Worm (Caenorhabditis elegans) whole organism, late embryonic: ENCODE results near the gene hda-4.

Experiments used
- C08G9.2 ChIP-seq: sonication (generic microtip); optimal IDR thresholded peaks from 2 replicates; lab custom pipeline; 2016; ENCODE audit warnings: mild to moderate bottlenecking, missing genetic modification characterization, moderate library complexity, missing compliant biosample characterization
- ceh-14 ChIP-seq: sonication (generic microtip); optimal IDR thresholded peaks from 2 replicates; lab custom pipeline; 2016; ENCODE audit warnings: missing genotype, missing genetic modification characterization, missing compliant biosample characterization
- ceh-2 ChIP-seq: sonication (generic microtip); optimal IDR thresholded peaks from 2 replicates; lab custom pipeline; 2016; ENCODE audit warnings: missing genotype, missing genetic modification characterization, missing compliant biosample characterization
- ceh-24 ChIP-seq: sonication (generic microtip); optimal IDR thresholded peaks from 2 replicates; lab custom pipeline; 2016; ENCODE audit warnings: mild to moderate bottlenecking, missing genetic modification characterization, missing compliant biosample characterization
- ceh-6 ChIP-seq: fragments of 200-800 bp; sonication (Bioruptor generic); optimal IDR thresholded peaks from 2 replicates; lab custom pipeline; 2018; ENCODE audit warnings: mild to moderate bottlenecking, missing genetic modification characterization, missing compliant biosample characterization
- ceh-9 ChIP-seq: sonication (generic microtip); optimal IDR thresholded peaks from 2 replicates; lab custom pipeline; 2016; ENCODE audit warnings: mild to moderate bottlenecking, missing genetic modification characterization, inconsistent platforms, missing compliant biosample characterization
- che-1 ChIP-seq: sonication (generic microtip); optimal IDR thresholded peaks from 2 replicates; lab custom pipeline; 2016; ENCODE audit warnings: mild to moderate bottlenecking, missing genetic modification characterization, missing compliant biosample characterization
- dmd-4 ChIP-seq: sonication (generic microtip); optimal IDR thresholded peaks from 2 replicates; lab custom pipeline; 2016; ENCODE audit warnings: borderline replicate concordance, missing genetic modification characterization, missing compliant biosample characterization
- elt-4 ChIP-seq: sonication (generic microtip); optimal IDR thresholded peaks from 2 replicates; lab custom pipeline; 2016; ENCODE audit warnings: missing genetic modification characterization, missing compliant biosample characterization
- hlh-13 ChIP-seq: fragments of 200-800 bp; sonication (Bioruptor generic); optimal IDR thresholded peaks from 2 replicates; lab custom pipeline; 2018; ENCODE audit warnings: mild to moderate bottlenecking, missing genetic modification characterization, missing compliant biosample characterization
- hlh-6 ChIP-seq: sonication (generic microtip); optimal IDR thresholded peaks from 2 replicates; lab custom pipeline; 2016; ENCODE audit warnings: missing genotype, missing genetic modification characterization, missing compliant biosample characterization
- mec-3 ChIP-seq: sonication (generic microtip); optimal IDR thresholded peaks from 2 replicates; lab custom pipeline; 2016; ENCODE audit warnings: borderline replicate concordance, missing genetic modification characterization, missing compliant biosample characterization
- npax-4 ChIP-seq: sonication (generic microtip); optimal IDR thresholded peaks from 2 replicates; lab custom pipeline; 2016; ENCODE audit warnings: missing genetic modification characterization, missing compliant biosample characterization
- pha-2 ChIP-seq: sonication (generic microtip); optimal IDR thresholded peaks from 2 replicates; lab custom pipeline; 2017; ENCODE audit warnings: mild to moderate bottlenecking, missing genetic modification characterization, missing compliant biosample characterization
- rnt-1 ChIP-seq: sonication (generic microtip); optimal IDR thresholded peaks from 2 replicates; lab custom pipeline; 2016; ENCODE audit warnings: missing genetic modification characterization, missing compliant biosample characterization
- sdc-2 ChIP-seq: sonication (generic microtip); optimal IDR thresholded peaks from 2 replicates; lab custom pipeline; 2016; ENCODE audit warnings: missing genotype, missing genetic modification characterization, missing compliant biosample characterization
- ttx-3 ChIP-seq: sonication (generic microtip); optimal IDR thresholded peaks from 2 replicates; lab custom pipeline; 2016; ENCODE audit warnings: missing genetic modification reagents, missing genetic modification characterization, missing compliant biosample characterization
- unc-42 ChIP-seq: sonication (generic microtip); optimal IDR thresholded peaks from 2 replicates; lab custom pipeline; 2016; ENCODE audit warnings: missing genotype, missing genetic modification characterization, missing compliant biosample characterization
- unc-86 ChIP-seq: sonication (generic microtip); optimal IDR thresholded peaks from 2 replicates; lab custom pipeline; 2016; ENCODE audit warnings: missing genetic modification characterization, missing compliant biosample characterization
- zip-5 ChIP-seq: sonication (generic microtip); optimal IDR thresholded peaks from 2 replicates; lab custom pipeline; 2016; ENCODE audit warnings: missing genetic modification characterization, missing compliant biosample characterization

The hda-4 gene

ce11 chrX:16787152-16787551, 57.8 kb downstream of the hda-4 start:
- TF ChIP-seq che-1 (tag; lab: Kevin White, UChicago) (no peak), zip-5 (tag; lab: Kevin White, UChicago) (no peak), C08G9.2 (tag; lab: Kevin White, UChicago) (no peak), dmd-4 (no peak), ceh-9 (tag; lab: Kevin White, UChicago) (no peak), hlh-6 (tag; lab: Kevin White, UChicago) (no peak)

- TF ChIP-seq rnt-1 (tag; lab: Kevin White, UChicago) = no peak
- TF ChIP-seq sdc-2 = no peak
These were observed 63.4 kb downstream of the hda-4 start, which contains the start of gene got-1.2 for ce11 chrX:16792700-16793176. Gene got-1.2 (minus strand): TSS chrX:16793126.

- TF ChIP-seq unc-42 (tag; lab: Kevin White, UChicago) (no peak), hlh-6 (tag; lab: Kevin White, UChicago) (no peak), hlh-13 (GFP tag; lab: Kevin White, UChicago) (no peak), pha-2 (tag; lab: Kevin White, UChicago) (no peak), mec-3 (tag; lab: Kevin White, UChicago) (no peak), ceh-6 (GFP tag; lab: Kevin White, UChicago) (no peak), ttx-3 (tag; lab: Kevin White, UChicago) (no peak), npax-4 (tag; lab: Kevin White, UChicago) (no peak), ceh-14 (tag; lab: Kevin White, UChicago) (no peak), zip-5 (tag; lab: Kevin White, UChicago) (no peak), ceh-24 (tag; lab: Kevin White, UChicago) (no peak), ceh-2 (tag; lab: Kevin White, UChicago) (no peak), unc-86 (tag; lab: Kevin White, UChicago) (no peak), elt-4 (tag; lab: Kevin White, UChicago) (no peak)
These were observed 64.1 kb downstream of the hda-4 start for ce11 chrX:16793470-16793869.
